Worm (Caenorhabditis elegans) whole organism, L4 larva: ENCODE measurements around the gene str-101.

ENCODE experiments used
- ces-1 ChIP-seq: fragments of 150-350 bp; sonication (generic microtip); optimal IDR thresholded peaks from 4 replicates; lab custom pipeline; 2014; ENCODE audit warnings: missing biosample characterization, missing genetic modification reagents, missing genetic modification characterization
- fos-1 ChIP-seq: fragments of 150-350 bp; optimal IDR thresholded peaks from 2 replicates; lab custom pipeline; 2014; ENCODE audit warnings: missing biosample characterization, missing genetic modification characterization
- php-3 ChIP-seq: fragments of 200-800 bp; sonication (Bioruptor generic); IDR thresholded peaks from 2 replicates; pipeline ENCODE4 v1.3.6; 2022; ENCODE audit warnings: missing genetic modification reagents, missing genetic modification characterization, missing compliant biosample characterization
- unc-130 ChIP-seq: sonication (generic microtip); optimal IDR thresholded peaks from 2 replicates; lab custom pipeline; 2016; ENCODE audit warnings: missing genetic modification reagents, missing genetic modification characterization, missing compliant biosample characterization

ce11 chrV:15687660-15688059, 24.1 kb downstream of the str-101 start, which contains the start of gene nhr-197:
- TF ChIP-seq fos-1 (tag; lab: Kevin White, UChicago) (no peak), php-3 (GFP tag; lab: Robert Waterston, UW) (no peak), unc-130 (no peak), ces-1 (no peak)
